Fruit fly (Drosophila melanogaster): ENCODE data around the gene twy.

DNA sequence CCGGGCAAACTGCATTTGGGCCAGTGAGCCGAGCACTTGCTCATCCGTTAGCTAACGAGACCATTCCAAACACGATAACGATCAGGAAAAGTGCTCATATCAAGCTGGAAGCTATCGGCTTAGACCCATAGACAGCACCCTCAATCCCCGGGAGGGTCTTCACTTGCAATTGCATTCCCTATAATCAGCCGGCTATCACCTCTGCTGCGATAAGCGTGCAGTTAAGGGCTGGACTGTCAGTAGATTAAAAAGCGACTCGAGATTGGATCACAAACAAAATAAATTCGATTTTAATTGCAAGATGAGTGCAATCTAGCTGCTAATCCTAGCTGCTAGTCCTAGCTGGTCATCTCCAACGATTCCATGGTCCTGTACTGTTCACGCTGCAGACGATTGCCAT, 19.3 kb downstream of the twy start:
- no peak for TF ChIP-seq Ssrp (tag; optimal IDR thresholded peaks at IDR 0.05)
- no peak for TF ChIP-seq zen (tag; optimal IDR thresholded peaks at IDR 0.05)
- no peak for TF ChIP-seq tll (GFP tag; optimal IDR thresholded peaks at IDR 0.05)
- TF ChIP-seq usp (GFP tag; optimal IDR thresholded peaks at IDR 0.05) = no peak
- TF ChIP-seq Aef1 (GFP tag; IDR thresholded peaks at IDR 0.05) = no peak
- TF ChIP-seq CG3726 (GFP tag; IDR thresholded peaks at IDR 0.05) = no peak
- TF ChIP-seq slou (GFP tag; optimal IDR thresholded peaks at IDR 0.05) = no peak
- no peak for TF ChIP-seq CG12769 (tag; optimal IDR thresholded peaks at IDR 0.05)
- no peak for TF ChIP-seq Fer3 (tag; optimal IDR thresholded peaks at IDR 0.05)
- no peak for TF ChIP-seq Abd-B (GFP tag; optimal IDR thresholded peaks at IDR 0.05)
- TF ChIP-seq CG34224 (GFP tag; IDR thresholded peaks at IDR 0.05; ENCODE audit: partially characterized antibody) = no peak
